Fruit fly (Drosophila melanogaster) whole organism, prepupa: ENCODE data around the gene CG34132.
A peak's percentile ranks its signal among the peaks of the same experiment; 100 is the strongest.

Experiments used
- Blimp-1 ChIP-seq: fragments of 200-800 bp; sonication (Bioruptor generic); optimal IDR thresholded peaks from 3 replicates; lab custom pipeline; 2017; ENCODE audit warnings: missing biosample characterization, missing genetic modification characterization, mild to moderate bottlenecking, moderate library complexity, missing genetic modification reagents
- CG10631 ChIP-seq: fragments of 200-800 bp; sonication (Bioruptor generic); optimal IDR thresholded peaks from 2 replicates; lab custom pipeline; 2016; ENCODE audit warnings: missing biosample characterization, missing genetic modification characterization
- CG10669 ChIP-seq: fragments of 200-800 bp; sonication (Bioruptor generic); optimal IDR thresholded peaks from 3 replicates; lab custom pipeline; 2018; ENCODE audit warnings: missing biosample characterization, mild to moderate bottlenecking, missing genetic modification characterization, moderate library complexity
- CG11902 ChIP-seq: fragments of 200-800 bp; sonication (Bioruptor generic); optimal IDR thresholded peaks from 3 replicates; lab custom pipeline; 2016; ENCODE audit warnings: missing biosample characterization, missing genetic modification characterization
- CG15336 ChIP-seq: fragments of 200-800 bp; sonication (Bioruptor generic); IDR thresholded peaks from 2 replicates; pipeline ENCODE4 v1.3.6; 2022; ENCODE audit warnings: missing biosample characterization, missing genetic modification characterization
- CG32006 ChIP-seq: fragments of 200-800 bp; sonication (Bioruptor generic); optimal IDR thresholded peaks from 3 replicates; lab custom pipeline; 2017; ENCODE audit warnings: missing biosample characterization, mild to moderate bottlenecking, missing genetic modification characterization
- CG34406 ChIP-seq: fragments of 200-800 bp; sonication (Bioruptor generic); optimal IDR thresholded peaks from 3 replicates; lab custom pipeline; 2016; ENCODE audit warnings: missing biosample characterization, missing genetic modification characterization
- CG3919 ChIP-seq: fragments of 200-800 bp; sonication (Bioruptor generic); optimal IDR thresholded peaks from 3 replicates; lab custom pipeline; 2016; ENCODE audit warnings: missing biosample characterization, missing genetic modification characterization
- CG4318 ChIP-seq: fragments of 200-800 bp; sonication (Bioruptor generic); optimal IDR thresholded peaks from 3 replicates; lab custom pipeline; 2017; ENCODE audit warnings: missing biosample characterization, mild to moderate bottlenecking, missing genetic modification characterization
- CG6792 ChIP-seq: fragments of 200-800 bp; sonication (Bioruptor generic); optimal IDR thresholded peaks from 3 replicates; lab custom pipeline; 2016; ENCODE audit warnings: missing biosample characterization, missing genetic modification characterization
- CG6854 ChIP-seq: fragments of 200-800 bp; sonication (Bioruptor generic); optimal IDR thresholded peaks from 2 replicates; lab custom pipeline; 2017; ENCODE audit warnings: missing biosample characterization, mild to moderate bottlenecking, missing genetic modification characterization
- CG8319 ChIP-seq: fragments of 200-800 bp; sonication (Bioruptor generic); optimal IDR thresholded peaks from 3 replicates; lab custom pipeline; 2016; ENCODE audit warnings: missing biosample characterization, missing genetic modification characterization
- CG8632 ChIP-seq: fragments of 200-800 bp; sonication (Bioruptor generic); optimal IDR thresholded peaks from 3 replicates; lab custom pipeline; 2016; ENCODE audit warnings: missing biosample characterization, missing genetic modification characterization
- Eip75B ChIP-seq: fragments of 200-800 bp; sonication (Bioruptor generic); optimal IDR thresholded peaks from 3 replicates; lab custom pipeline; 2016; ENCODE audit warnings: missing biosample characterization, missing genetic modification characterization
- Eip78C ChIP-seq: fragments of 200-800 bp; sonication (Bioruptor generic); peaks from one replicate; lab custom pipeline; 2016; ENCODE audit warnings: missing biosample characterization, missing genetic modification characterization
- Ets21C ChIP-seq: fragments of 200-800 bp; sonication (Bioruptor generic); optimal IDR thresholded peaks from 3 replicates; lab custom pipeline; 2016; ENCODE audit warnings: missing biosample characterization, missing genetic modification characterization
- Gug ChIP-seq: fragments of 200-800 bp; sonication (Bioruptor generic); IDR thresholded peaks from 2 replicates; pipeline ENCODE4 v1.3.6; 2022; ENCODE audit warnings: missing biosample characterization, missing genetic modification characterization
- Hr38 ChIP-seq: sonication (Bioruptor generic); optimal IDR thresholded peaks from 2 replicates; lab custom pipeline; 2016; ENCODE audit warnings: missing biosample characterization, missing genetic modification characterization
- Hr39 ChIP-seq: fragments of 200-800 bp; sonication (Bioruptor generic); optimal IDR thresholded peaks from 2 replicates; lab custom pipeline; 2016; ENCODE audit warnings: missing biosample characterization, missing genetic modification characterization
- Met ChIP-seq: fragments of 200-800 bp; sonication (Bioruptor generic); optimal IDR thresholded peaks from 3 replicates; lab custom pipeline; 2016; ENCODE audit warnings: missing biosample characterization, missing genetic modification characterization
- OdsH ChIP-seq: fragments of 200-800 bp; sonication (Bioruptor generic); optimal IDR thresholded peaks from 3 replicates; lab custom pipeline; 2016; ENCODE audit warnings: missing biosample characterization, missing genetic modification characterization
- Smox ChIP-seq: fragments of 200-800 bp; sonication (Bioruptor generic); optimal IDR thresholded peaks from 3 replicates; lab custom pipeline; 2016; ENCODE audit warnings: missing biosample characterization, missing genetic modification characterization
- Sox102F ChIP-seq: fragments of 200-800 bp; sonication (Bioruptor generic); optimal IDR thresholded peaks from 2 replicates; lab custom pipeline; 2016; ENCODE audit warnings: missing biosample characterization, mild to moderate bottlenecking, missing genetic modification characterization
- Sox14 ChIP-seq: fragments of 200-800 bp; sonication (Bioruptor generic); optimal IDR thresholded peaks from 3 replicates; lab custom pipeline; 2016; ENCODE audit warnings: missing biosample characterization, missing genetic modification characterization
- Sox15 ChIP-seq: fragments of 200-800 bp; sonication (Bioruptor generic); optimal IDR thresholded peaks from 3 replicates; lab custom pipeline; 2016; ENCODE audit warnings: missing biosample characterization, missing genetic modification characterization
- achi ChIP-seq: fragments of 200-800 bp; sonication (Bioruptor generic); optimal IDR thresholded peaks from 3 replicates; lab custom pipeline; 2016; ENCODE audit warnings: missing biosample characterization, missing genetic modification characterization
- acj6 ChIP-seq: fragments of 200-800 bp; sonication (Bioruptor generic); optimal IDR thresholded peaks from 3 replicates; lab custom pipeline; 2016; ENCODE audit warnings: missing biosample characterization, missing genetic modification characterization
- dsx ChIP-seq: fragments of 200-800 bp; optimal IDR thresholded peaks from 3 replicates; lab custom pipeline; 2019; ENCODE audit warnings: missing biosample characterization, mild to moderate bottlenecking, missing genetic modification characterization, moderate library complexity; ENCODE audit not compliant: poor library complexity, severe bottlenecking
- eg ChIP-seq: fragments of 200-800 bp; sonication (Bioruptor generic); IDR thresholded peaks from 3 replicates; pipeline ENCODE4 v1.3.6; 2022; ENCODE audit warnings: missing biosample characterization, missing genetic modification characterization
- esn ChIP-seq: fragments of 200-800 bp; sonication (Bioruptor generic); optimal IDR thresholded peaks from 2 replicates; lab custom pipeline; 2016; ENCODE audit warnings: missing biosample characterization, mild to moderate bottlenecking, missing genetic modification characterization, moderate library complexity
- lz ChIP-seq: fragments of 200-800 bp; sonication (Bioruptor generic); optimal IDR thresholded peaks from 3 replicates; lab custom pipeline; 2016; ENCODE audit warnings: missing biosample characterization, missing genetic modification characterization
- net ChIP-seq: fragments of 200-800 bp; sonication (Bioruptor generic); optimal IDR thresholded peaks from 3 replicates; lab custom pipeline; 2016; ENCODE audit warnings: missing biosample characterization, missing genetic modification characterization
- pdm3 ChIP-seq: fragments of 200-800 bp; sonication (Bioruptor generic); optimal IDR thresholded peaks from 3 replicates; lab custom pipeline; 2016; ENCODE audit warnings: missing biosample characterization, missing genetic modification characterization
- salr ChIP-seq, 2 experiments: fragments of 200-800 bp; sonication (Bioruptor generic); optimal IDR thresholded peaks; 3 replicates each; lab custom pipeline; 2016 to 2018; ENCODE audit warnings: missing biosample characterization in 2 of 2, missing genetic modification characterization in 2 of 2, mild to moderate bottlenecking in 1 of 2
- spab ChIP-seq: fragments of 200-800 bp; sonication (Bioruptor generic); optimal IDR thresholded peaks from 2 replicates; lab custom pipeline; 2017; ENCODE audit warnings: missing biosample characterization, mild to moderate bottlenecking, missing genetic modification characterization, missing genetic modification reagents
- ss ChIP-seq, 2 experiments: fragments of 200-800 bp; sonication (Bioruptor generic); optimal IDR thresholded peaks; 2 replicates in 1 of 2; 3 replicates in 1 of 2; lab custom pipeline; 2017 to 2018; ENCODE audit warnings: mild to moderate bottlenecking in 2 of 2, missing biosample characterization in 2 of 2, missing genetic modification characterization in 2 of 2, moderate library complexity in 1 of 2
- svp ChIP-seq: fragments of 200-800 bp; sonication (Bioruptor generic); peaks from one replicate; lab custom pipeline; 2016; ENCODE audit warnings: missing biosample characterization, missing genetic modification characterization
- topi ChIP-seq: fragments of 200-800 bp; sonication (Bioruptor generic); optimal IDR thresholded peaks from 3 replicates; lab custom pipeline; 2016; ENCODE audit warnings: missing biosample characterization, missing genetic modification characterization
- vri ChIP-seq: fragments of 200-800 bp; sonication (Bioruptor generic); optimal IDR thresholded peaks from 3 replicates; lab custom pipeline; 2016; ENCODE audit warnings: missing biosample characterization, mild to moderate bottlenecking, missing genetic modification characterization

CG34132 gene

dm6 chr2L:7875676-7876075 lies 9.6 kb upstream of the CG34132 start (continued):
- no peak for TF ChIP-seq Blimp-1 (GFP tag; lab: Kevin White, UChicago)
- TF ChIP-seq Gug (GFP tag; lab: Robert Waterston, UW): no peak
- peak; percentile 51 for TF ChIP-seq topi
- peak; percentile 46 for TF ChIP-seq net (GFP tag; lab: Kevin White, UChicago)
- TF ChIP-seq Eip78C (GFP tag; lab: Kevin White, UChicago): peak; percentile 79
- TF ChIP-seq CG15336: peak; percentile 27; the same call in 1 of the 2 replicates
- peak; percentile 42 for TF ChIP-seq OdsH (GFP tag; lab: Kevin White, UChicago)
- TF ChIP-seq svp (GFP tag; lab: Kevin White, UChicago): peak; percentile 73

dm6 chr2L:7876520-7877232 lies 8.6 kb upstream of the CG34132 start:
- TF ChIP-seq CG6792 (peak; percentile 54), Hr39 (GFP tag; lab: Kevin White, UChicago) (no peak), Ets21C (GFP tag; lab: Kevin White, UChicago) (no peak), acj6 (GFP tag; lab: Kevin White, UChicago) (peak; percentile 49), OdsH (GFP tag; lab: Kevin White, UChicago) (peak; percentile 35), Smox (peak; percentile 26), CG4318 (GFP tag; lab: Kevin White, UChicago) (no peak), CG6854 (no peak), CG10631 (GFP tag; lab: Kevin White, UChicago) (peak; percentile 41), CG8319 (no peak), CG8632 (GFP tag; lab: Kevin White, UChicago) (peak; percentile 29), Eip78C (GFP tag; lab: Kevin White, UChicago) (peak; percentile 90), topi (peak; percentile 22), dsx (no peak), Blimp-1 (GFP tag; lab: Kevin White, UChicago) (peak; percentile 32), CG10669 (GFP tag; lab: Kevin White, UChicago) (no peak), CG3919 (GFP tag; lab: Kevin White, UChicago) (peak; percentile 42), Gug (GFP tag; lab: Robert Waterston, UW) (no peak), Sox102F (GFP tag; lab: Kevin White, UChicago) (peak; percentile 18), pdm3 (GFP tag; lab: Kevin White, UChicago) (peak; percentile 35), lz (GFP tag; lab: Kevin White, UChicago) (peak; percentile 19), CG32006 (GFP tag; lab: Kevin White, UChicago) (peak; percentile 12), Sox14 (GFP tag; lab: Kevin White, UChicago) (peak; percentile 19), salr (GFP tag; optimal IDR thresholded peaks at IDR 0.05; lab: Kevin White, UChicago) (peak in 1 of 2 experiments; percentile 23), spab (GFP tag; lab: Kevin White, UChicago) (no peak), Eip75B (GFP tag; lab: Kevin White, UChicago) (peak; percentile 47), achi (peak; percentile 33), Met (GFP tag; lab: Kevin White, UChicago) (peak; percentile 29), esn (GFP tag; lab: Kevin White, UChicago) (peak; percentile 50), ss (GFP tag; optimal IDR thresholded peaks at IDR 0.05; lab: Kevin White, UChicago) (peak in 1 of 2 experiments; percentile 59), net (GFP tag; lab: Kevin White, UChicago) (peak; percentile 33), Hr38 (GFP tag; lab: Kevin White, UChicago) (no peak), vri (no peak), CG34406 (GFP tag; lab: Kevin White, UChicago) (peak; percentile 47), eg (GFP tag; lab: Robert Waterston, UW) (no peak), CG11902 (no peak)

dm6 chr2L:7878372-7878771 lies 6.9 kb upstream of the CG34132 start:
- TF ChIP-seq vri: no peak
- no peak for TF ChIP-seq CG6854
- TF ChIP-seq Sox15 (GFP tag; lab: Kevin White, UChicago): no peak
